Worm (Caenorhabditis elegans): ENCODE measurements around the gene ncam-1.

The ncam-1 gene

DNA sequence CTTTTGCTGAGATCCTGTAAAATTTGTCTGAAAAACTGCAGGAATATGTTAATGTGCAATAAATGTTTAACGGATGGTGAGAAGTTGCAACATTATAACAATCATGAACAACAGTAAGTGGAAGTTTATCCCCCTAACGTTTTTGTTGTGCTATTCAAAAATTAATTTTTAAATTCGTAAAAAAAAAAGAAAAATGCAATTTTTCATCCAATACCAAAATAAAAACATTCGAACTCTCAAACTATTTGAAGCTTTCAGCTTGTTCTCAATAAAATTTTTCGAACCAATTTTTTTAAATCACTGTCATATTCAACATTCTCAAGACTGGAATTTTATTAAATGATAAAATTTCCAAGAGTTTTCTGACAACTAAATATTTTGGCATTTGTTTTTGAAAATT is at the start of gene ncam-1:
TSS of gene ncam-1 (plus strand) at position 301 of the 400 bp plus-strand sequence.
- TF ChIP-seq klf-2 (GFP tag; conservative IDR thresholded peaks at IDR 0.05), result no peak
- TF ChIP-seq cog-1 (tag; optimal IDR thresholded peaks at IDR 0.05), result no peak
- no peak for TF ChIP-seq ztf-29 (GFP tag; IDR thresholded peaks at IDR 0.05)
- TF ChIP-seq flt-1 (GFP tag; IDR thresholded peaks at IDR 0.05), result no peak
- no peak for TF ChIP-seq T22C8.4 (GFP tag; IDR thresholded peaks at IDR 0.05)
- TF ChIP-seq ref-1 (GFP tag; conservative IDR thresholded peaks at IDR 0.05), result no peak
- no peak for TF ChIP-seq ztf-23 (GFP tag; IDR thresholded peaks at IDR 0.05)
- TF ChIP-seq tab-1 (GFP tag; IDR thresholded peaks at IDR 0.05), result no peak
- TF ChIP-seq med-1 (GFP tag; optimal IDR thresholded peaks at IDR 0.05; ENCODE audit: insufficient read depth), result no peak

DNA sequence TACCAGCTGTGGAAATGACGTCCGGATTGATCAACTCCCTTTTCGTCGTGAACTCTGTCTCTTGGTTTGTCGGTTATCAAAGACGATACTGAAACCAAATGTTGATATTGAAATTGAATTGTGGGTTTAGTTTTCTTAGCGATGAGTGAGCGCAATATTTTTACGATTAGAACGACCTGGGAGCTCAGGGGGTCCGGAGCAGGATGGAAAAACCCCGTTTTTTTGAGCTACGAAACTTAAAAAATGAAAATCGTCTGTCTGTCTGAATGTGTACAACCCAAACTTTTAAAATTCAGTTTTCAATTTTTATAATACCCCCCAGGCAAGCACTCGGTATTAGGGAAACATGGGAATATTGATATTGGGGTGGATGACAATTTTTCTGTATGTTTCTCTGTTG is 48.9 kb upstream of the ncam-1 start:
- TF ChIP-seq tab-1 (GFP tag; IDR thresholded peaks at IDR 0.05), result no peak
- no peak for TF ChIP-seq ref-1 (GFP tag; conservative IDR thresholded peaks at IDR 0.05)
- no peak for TF ChIP-seq ztf-29 (GFP tag; IDR thresholded peaks at IDR 0.05)
- no peak for TF ChIP-seq klf-2 (GFP tag; conservative IDR thresholded peaks at IDR 0.05)
- TF ChIP-seq cog-1 (tag; optimal IDR thresholded peaks at IDR 0.05), result no peak

DNA sequence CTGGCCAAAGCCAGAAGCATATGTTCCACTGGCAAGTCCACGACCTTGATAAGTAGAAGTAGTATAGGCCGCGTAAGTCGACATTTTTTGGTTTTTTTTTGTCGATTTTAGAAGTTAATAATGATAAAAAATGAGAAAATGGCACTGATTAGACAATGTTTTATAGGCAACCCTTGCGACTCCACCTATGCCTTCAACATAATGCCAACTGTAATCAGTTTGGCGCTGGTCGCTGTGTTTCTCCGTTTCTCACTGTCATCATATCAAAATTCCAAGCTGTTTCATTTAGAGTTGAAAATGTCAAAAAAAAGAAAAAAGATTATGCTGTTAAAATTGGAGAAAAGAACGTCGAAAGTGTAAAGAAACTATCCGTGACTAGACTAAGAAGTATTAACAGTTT is 46.1 kb upstream of the ncam-1 start:
- TF ChIP-seq ref-1 (GFP tag; conservative IDR thresholded peaks at IDR 0.05) (no peak), med-1 (GFP tag; optimal IDR thresholded peaks at IDR 0.05; ENCODE audit: insufficient read depth) (no peak), T22C8.4 (GFP tag; IDR thresholded peaks at IDR 0.05) (no peak), klf-2 (GFP tag; conservative IDR thresholded peaks at IDR 0.05) (no peak), tab-1 (GFP tag; IDR thresholded peaks at IDR 0.05) (no peak), flt-1 (GFP tag; IDR thresholded peaks at IDR 0.05) (no peak), ztf-29 (GFP tag; IDR thresholded peaks at IDR 0.05) (no peak), ztf-23 (GFP tag; IDR thresholded peaks at IDR 0.05) (no peak), cog-1 (tag; optimal IDR thresholded peaks at IDR 0.05) (no peak)

DNA sequence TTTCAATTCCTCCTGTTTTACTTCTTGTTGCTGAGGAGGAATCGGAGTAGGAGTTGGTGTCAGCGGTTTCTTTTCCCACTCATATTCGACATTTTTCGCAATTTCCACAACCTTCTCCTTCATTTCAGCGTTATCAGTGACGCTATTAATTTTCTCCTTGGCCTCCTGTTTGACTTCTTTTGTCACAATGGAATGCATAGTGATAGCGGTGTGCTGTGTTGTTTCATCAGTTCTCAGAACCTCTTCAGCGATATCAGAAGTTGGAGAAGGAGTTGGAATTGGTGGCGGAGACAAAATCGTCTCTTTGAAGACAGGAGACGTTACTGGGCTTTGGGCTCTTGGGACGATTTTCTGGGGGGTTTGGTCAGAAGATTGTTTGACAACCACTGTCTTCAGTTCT is 45.2 kb upstream of the ncam-1 start:
- no peak for TF ChIP-seq ztf-29 (GFP tag; IDR thresholded peaks at IDR 0.05)
- TF ChIP-seq ref-1 (GFP tag; conservative IDR thresholded peaks at IDR 0.05), result no peak
- no peak for TF ChIP-seq klf-2 (GFP tag; conservative IDR thresholded peaks at IDR 0.05)

DNA sequence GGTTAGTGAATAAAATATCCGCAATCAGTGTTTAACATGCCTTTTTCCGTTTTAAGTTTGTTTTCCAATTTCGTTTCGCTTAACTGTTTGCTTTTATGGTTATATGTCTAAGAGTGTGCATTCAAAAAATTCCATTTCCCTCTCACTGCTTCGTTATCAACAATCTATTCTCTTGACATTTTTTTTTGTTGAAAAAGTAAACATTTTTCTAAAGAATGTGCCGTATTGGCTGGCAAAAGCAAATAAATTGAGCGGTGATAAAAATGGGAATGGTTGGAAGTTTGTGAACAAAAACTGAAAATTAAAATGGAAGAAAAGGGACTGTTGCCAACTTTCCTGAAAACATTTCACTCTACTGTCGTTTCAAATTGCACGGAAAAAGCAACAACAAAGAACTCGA is 40.1 kb upstream of the ncam-1 start:
- TF ChIP-seq cog-1 (tag; optimal IDR thresholded peaks at IDR 0.05) (no peak), flt-1 (GFP tag; IDR thresholded peaks at IDR 0.05) (no peak), klf-2 (GFP tag; conservative IDR thresholded peaks at IDR 0.05) (no peak), med-1 (GFP tag; optimal IDR thresholded peaks at IDR 0.05; ENCODE audit: insufficient read depth) (no peak)

DNA sequence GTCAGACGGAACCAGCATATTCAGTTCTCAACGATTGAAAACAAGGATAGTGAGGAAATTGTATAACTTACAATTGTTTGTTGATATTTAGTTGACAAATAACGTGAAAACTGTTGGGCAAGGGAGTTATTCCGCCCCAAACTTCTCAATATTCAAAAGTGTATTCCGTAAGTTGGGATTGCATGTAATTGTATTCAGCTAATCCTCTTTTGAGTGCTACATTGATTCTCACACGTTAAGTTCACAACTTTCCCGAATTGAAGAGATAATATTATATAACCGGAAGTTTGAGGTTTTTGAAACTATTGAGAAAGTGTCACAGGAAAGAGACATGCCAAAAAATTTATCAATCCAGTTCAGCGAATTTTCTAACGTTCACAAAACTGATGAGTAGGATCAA is 36.9 kb upstream of the ncam-1 start, which contains the start of gene ifc-2:
TSS of gene ifc-2 (minus strand) at position 101 of the 400 bp plus-strand sequence.
- no peak for TF ChIP-seq tab-1 (GFP tag; IDR thresholded peaks at IDR 0.05)
- TF ChIP-seq med-1 (GFP tag; optimal IDR thresholded peaks at IDR 0.05; ENCODE audit: insufficient read depth), result no peak
- TF ChIP-seq flt-1 (GFP tag; IDR thresholded peaks at IDR 0.05), result no peak
- no peak for TF ChIP-seq cog-1 (tag; optimal IDR thresholded peaks at IDR 0.05)
- TF ChIP-seq ztf-29 (GFP tag; IDR thresholded peaks at IDR 0.05), result no peak
- no peak for TF ChIP-seq klf-2 (GFP tag; conservative IDR thresholded peaks at IDR 0.05)
- no peak for TF ChIP-seq T22C8.4 (GFP tag; IDR thresholded peaks at IDR 0.05)
- TF ChIP-seq ztf-23 (GFP tag; IDR thresholded peaks at IDR 0.05), result no peak
- no peak for TF ChIP-seq ref-1 (GFP tag; conservative IDR thresholded peaks at IDR 0.05)

DNA sequence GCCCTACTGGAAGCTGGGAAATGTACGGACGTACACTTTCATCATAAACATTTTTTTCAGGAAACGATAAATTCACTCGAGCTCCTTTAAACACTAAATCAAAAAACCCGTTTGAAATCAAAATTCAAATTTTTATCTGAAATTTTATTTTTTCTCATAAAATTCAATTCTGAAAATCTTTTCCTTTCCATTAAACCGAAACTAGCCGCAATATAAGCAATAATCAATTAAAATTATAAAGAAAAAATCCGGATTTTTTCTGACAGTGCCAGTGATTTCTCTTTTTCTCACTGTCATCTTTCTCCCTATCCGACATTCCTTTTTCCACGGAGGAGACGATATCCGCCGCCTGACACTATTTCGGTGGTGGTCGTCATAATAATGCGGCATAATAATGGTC is 35.8 kb upstream of the ncam-1 start, which contains the start of gene lpr-7:
TSS of gene lpr-7 (plus strand) at position 301 of the 400 bp plus-strand sequence.
- TF ChIP-seq T22C8.4 (GFP tag; IDR thresholded peaks at IDR 0.05), result no peak
- no peak for TF ChIP-seq cog-1 (tag; optimal IDR thresholded peaks at IDR 0.05)
- no peak for TF ChIP-seq klf-2 (GFP tag; conservative IDR thresholded peaks at IDR 0.05)
- TF ChIP-seq flt-1 (GFP tag; IDR thresholded peaks at IDR 0.05), result no peak
- TF ChIP-seq ztf-23 (GFP tag; IDR thresholded peaks at IDR 0.05), result no peak
- TF ChIP-seq ref-1 (GFP tag; conservative IDR thresholded peaks at IDR 0.05), result no peak
- no peak for TF ChIP-seq tab-1 (GFP tag; IDR thresholded peaks at IDR 0.05)
- TF ChIP-seq ztf-29 (GFP tag; IDR thresholded peaks at IDR 0.05), result no peak
- TF ChIP-seq med-1 (GFP tag; optimal IDR thresholded peaks at IDR 0.05; ENCODE audit: insufficient read depth), result no peak

DNA sequence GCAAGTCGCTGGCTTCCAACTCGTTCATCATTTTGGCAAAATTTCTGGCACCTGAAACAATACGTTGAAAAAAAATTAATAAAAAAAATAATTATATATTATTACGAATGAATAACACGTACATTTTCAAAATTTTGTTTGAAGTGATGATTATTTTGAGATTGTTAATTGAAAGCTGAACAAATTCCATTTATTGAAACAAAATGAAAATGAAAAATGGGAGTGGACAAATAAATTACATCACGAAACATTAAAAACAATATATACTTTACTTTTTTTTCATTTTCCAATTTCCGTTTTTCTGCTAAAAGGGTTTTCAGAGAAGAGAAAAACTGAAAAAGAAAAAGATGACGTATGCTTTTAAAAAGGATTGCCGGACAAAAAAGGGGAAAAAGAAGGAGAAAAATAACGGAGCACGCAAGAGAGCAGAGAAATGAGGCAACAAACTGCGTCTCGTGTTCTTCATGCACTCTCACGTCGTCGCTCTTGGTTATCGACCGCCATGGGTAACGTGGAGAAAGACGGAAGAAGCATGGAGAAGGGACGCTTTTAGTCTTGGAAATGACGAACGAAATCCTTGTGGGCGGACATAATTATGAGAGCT is 29.9 kb upstream of the ncam-1 start, which contains the start of gene rund-1:
TSS of gene rund-1 (minus strand) at position 51 of the 604 bp plus-strand sequence.
- TF ChIP-seq ztf-23 (GFP tag; IDR thresholded peaks at IDR 0.05) (no peak), klf-2 (GFP tag; conservative IDR thresholded peaks at IDR 0.05) (no peak), med-1 (GFP tag; optimal IDR thresholded peaks at IDR 0.05; ENCODE audit: insufficient read depth) (no peak), ztf-29 (GFP tag; IDR thresholded peaks at IDR 0.05) (no peak), ref-1 (GFP tag; conservative IDR thresholded peaks at IDR 0.05) (no peak), tab-1 (GFP tag; IDR thresholded peaks at IDR 0.05) (no peak), cog-1 (tag; optimal IDR thresholded peaks at IDR 0.05) (no peak), flt-1 (GFP tag; IDR thresholded peaks at IDR 0.05) (no peak), T22C8.4 (GFP tag; IDR thresholded peaks at IDR 0.05) (no peak)

DNA sequence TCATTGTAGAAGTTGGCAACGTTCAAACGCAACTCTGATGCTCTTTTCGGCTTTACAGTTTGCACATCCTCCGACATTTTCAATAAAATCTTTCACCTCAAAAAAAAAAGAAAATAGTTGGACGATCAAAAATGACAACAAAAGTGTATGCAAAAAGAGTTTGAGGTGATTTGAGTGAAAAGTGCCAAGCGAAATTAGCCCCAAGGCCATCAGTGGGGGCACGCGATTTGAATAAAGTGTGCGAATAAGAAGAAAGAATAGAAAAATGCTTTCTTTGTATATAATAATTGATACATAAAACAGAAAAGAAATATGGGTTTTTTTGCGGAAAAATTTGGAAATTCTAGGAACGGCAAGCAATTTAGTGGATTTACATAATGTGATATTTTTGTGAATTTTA is 25.6 kb upstream of the ncam-1 start, which contains the start of gene T19D7.5:
TSS of gene T19D7.5 (minus strand) at position 101 of the 400 bp plus-strand sequence.
- TF ChIP-seq ref-1 (GFP tag; conservative IDR thresholded peaks at IDR 0.05) (no peak), ztf-29 (GFP tag; IDR thresholded peaks at IDR 0.05) (no peak), klf-2 (GFP tag; conservative IDR thresholded peaks at IDR 0.05) (no peak)

DNA sequence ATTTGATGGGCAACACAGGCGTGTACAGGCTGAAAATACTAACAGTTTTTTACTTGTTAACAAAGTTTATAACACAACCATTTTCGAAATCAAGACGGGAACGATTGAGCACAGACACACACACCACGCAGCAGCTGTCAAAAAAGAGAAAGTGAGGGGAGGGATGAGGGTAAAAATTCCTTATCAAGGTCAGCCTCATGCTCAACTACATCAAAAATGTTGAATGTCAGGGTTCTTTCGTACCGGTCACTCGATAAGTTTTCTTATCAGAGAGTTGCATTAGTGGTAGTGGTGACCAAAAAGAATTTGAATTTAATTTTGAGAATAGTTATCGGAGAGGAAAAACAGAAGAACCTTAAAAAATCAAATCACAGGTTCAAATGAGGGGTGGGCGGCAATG is 21.1 kb upstream of the ncam-1 start, which contains the start of gene T19D7.6:
TSS of gene T19D7.6 (minus strand) at position 198 of the 400 bp plus-strand sequence.
- no peak for TF ChIP-seq tab-1 (GFP tag; IDR thresholded peaks at IDR 0.05)
- TF ChIP-seq ref-1 (GFP tag; conservative IDR thresholded peaks at IDR 0.05), result no peak
